Worm (Caenorhabditis elegans) whole organism, L1 larva: ENCODE data around the gene H39E20.1.
"Not testable (repeated sequence)": the region's sequence is repeated elsewhere in the genome, so short reads cannot be mapped to it uniquely, and the experiment has no call there.

Source experiments
- F16B12.6 ChIP-seq: fragments of 150-350 bp; optimal IDR thresholded peaks from 2 replicates; lab custom pipeline; 2014; ENCODE audit warnings: missing biosample characterization, missing genetic modification characterization
- Y116A8C.19 ChIP-seq: sonication (generic microtip); optimal IDR thresholded peaks from 2 replicates; lab custom pipeline; 2016; ENCODE audit warnings: missing compliant biosample characterization, missing genetic modification characterization, borderline replicate concordance
- ama-1 ChIP-seq: fragments of 150-350 bp; optimal IDR thresholded peaks from 2 replicates; lab custom pipeline; 2014
- blmp-1 ChIP-seq: fragments of 150-350 bp; optimal IDR thresholded peaks from 2 replicates; lab custom pipeline; 2014; ENCODE audit warnings: missing biosample characterization, missing genetic modification characterization
- ceh-82 ChIP-seq, 3 experiments: fragments of 150-350 bp in 1 of 3; sonication (generic microtip) in 2 of 3; optimal IDR thresholded peaks; 2 replicates each; lab custom pipeline; 2014 to 2017; ENCODE audit warnings: missing biosample characterization in 3 of 3, missing genetic modification characterization in 3 of 3
- egl-13 ChIP-seq: sonication (generic microtip); optimal IDR thresholded peaks from 2 replicates; lab custom pipeline; 2016; ENCODE audit warnings: missing genotype, missing genetic modification reagents, missing genetic modification characterization, missing compliant biosample characterization
- elt-2 ChIP-seq: sonication (generic microtip); optimal IDR thresholded peaks from 2 replicates; lab custom pipeline; 2016; ENCODE audit warnings: missing genetic modification characterization, mild to moderate bottlenecking, inconsistent platforms, missing compliant biosample characterization, missing genetic modification reagents
- elt-3 ChIP-seq, 6 experiments: fragments of 150-350 bp in 1 of 6; sonication (generic microtip); optimal IDR thresholded peaks; 2 replicates each; lab custom pipeline; 2017 to 2018; ENCODE audit warnings: missing biosample characterization in 6 of 6, missing genetic modification characterization in 6 of 6, inconsistent platforms in 1 of 6
- ets-5 ChIP-seq: fragments of 200-800 bp; sonication (Bioruptor generic); IDR thresholded peaks from 2 replicates; pipeline ENCODE4 v1.3.6; 2022; ENCODE audit warnings: missing genetic modification characterization, missing compliant biosample characterization
- fkh-8 ChIP-seq: sonication (generic microtip); optimal IDR thresholded peaks from 2 replicates; lab custom pipeline; 2016; ENCODE audit warnings: mild to moderate bottlenecking, missing genetic modification characterization, missing compliant biosample characterization
- lin-13 ChIP-seq: fragments of 150-350 bp; optimal IDR thresholded peaks from 2 replicates; lab custom pipeline; 2014; ENCODE audit warnings: missing biosample characterization, missing genetic modification reagents, missing genetic modification characterization
- lin-14 ChIP-seq: fragments of 200-800 bp; sonication (Bioruptor generic); optimal IDR thresholded peaks from 2 replicates; lab custom pipeline; 2018; ENCODE audit warnings: mild to moderate bottlenecking, missing genetic modification characterization, moderate library complexity, missing compliant biosample characterization
- lin-15B ChIP-seq: fragments of 150-350 bp; sonication (generic microtip); optimal IDR thresholded peaks from 3 replicates; lab custom pipeline; 2014; ENCODE audit warnings: missing biosample characterization, missing genetic modification characterization
- lin-35 ChIP-seq, 2 experiments: fragments of 150-350 bp; optimal IDR thresholded peaks; 2 replicates each; lab custom pipeline; 2014; ENCODE audit warnings: missing biosample characterization in 2 of 2, missing genetic modification characterization in 2 of 2, missing genetic modification reagents in 2 of 2
- lir-3 ChIP-seq: sonication (generic microtip); optimal IDR thresholded peaks from 2 replicates; lab custom pipeline; 2016; ENCODE audit warnings: mild to moderate bottlenecking, missing genetic modification characterization, moderate library complexity, missing compliant biosample characterization; ENCODE audit not compliant: poor library complexity
- lsy-2 ChIP-seq, 2 experiments: fragments of 150-350 bp; optimal IDR thresholded peaks; 2 replicates each; lab custom pipeline; 2014; ENCODE audit warnings: missing biosample characterization in 2 of 2, missing genetic modification characterization in 2 of 2
- mab-9 ChIP-seq: fragments of 200-800 bp; sonication (Bioruptor generic); IDR thresholded peaks from 2 replicates; pipeline ENCODE4 v1.3.6; 2022; ENCODE audit warnings: missing genetic modification reagents, missing genetic modification characterization, missing compliant biosample characterization
- mdl-1 ChIP-seq, 2 experiments: fragments of 150-350 bp; optimal IDR thresholded peaks; 2 replicates each; lab custom pipeline; 2014 to 2017; ENCODE audit warnings: missing biosample characterization in 2 of 2, missing genetic modification characterization in 2 of 2, inconsistent platforms in 1 of 2
- mep-1 ChIP-seq: fragments of 150-350 bp; optimal IDR thresholded peaks from 2 replicates; lab custom pipeline; 2014; ENCODE audit warnings: missing biosample characterization, missing genetic modification characterization
- nhr-19 ChIP-seq: fragments of 200-800 bp; sonication (Bioruptor generic); conservative IDR thresholded peaks from 2 replicates; pipeline ENCODE4 v1.3.6; 2022; ENCODE audit warnings: missing genetic modification characterization, missing compliant biosample characterization
- nhr-47 ChIP-seq: sonication (generic microtip); optimal IDR thresholded peaks from 2 replicates; lab custom pipeline; 2016; ENCODE audit warnings: mild to moderate bottlenecking, missing genetic modification characterization, moderate library complexity, missing compliant biosample characterization
- nhr-71 ChIP-seq: sonication (generic microtip); optimal IDR thresholded peaks from 2 replicates; lab custom pipeline; 2016; ENCODE audit warnings: mild to moderate bottlenecking, missing genetic modification characterization, moderate library complexity, missing compliant biosample characterization
- nhr-76 ChIP-seq: sonication (generic microtip); optimal IDR thresholded peaks from 2 replicates; lab custom pipeline; 2017; ENCODE audit warnings: missing biosample characterization, missing genetic modification characterization
- nhr-84 ChIP-seq: sonication (generic microtip); optimal IDR thresholded peaks from 2 replicates; lab custom pipeline; 2017; ENCODE audit warnings: missing biosample characterization, missing genetic modification characterization
- nhr-85 ChIP-seq: sonication (generic microtip); peaks from one replicate; lab custom pipeline; 2016; ENCODE audit warnings: missing genetic modification characterization, inconsistent platforms, missing compliant biosample characterization
- pax-3 ChIP-seq: fragments of 200-800 bp; sonication (Bioruptor generic); optimal IDR thresholded peaks from 2 replicates; lab custom pipeline; 2018; ENCODE audit warnings: mild to moderate bottlenecking, missing genetic modification characterization, moderate library complexity, missing compliant biosample characterization
- pqm-1 ChIP-seq: sonication (generic microtip); optimal IDR thresholded peaks from 3 replicates; lab custom pipeline; 2017; ENCODE audit warnings: missing biosample characterization, missing genetic modification characterization
- sptf-1 ChIP-seq: fragments of 150-350 bp; optimal IDR thresholded peaks from 2 replicates; lab custom pipeline; 2014; ENCODE audit warnings: missing biosample characterization, missing genetic modification characterization
- sup-37 ChIP-seq: fragments of 200-800 bp; sonication (Bioruptor generic); optimal IDR thresholded peaks from 2 replicates; lab custom pipeline; 2018; ENCODE audit warnings: mild to moderate bottlenecking, missing genetic modification characterization, missing compliant biosample characterization
- tlp-1 ChIP-seq: fragments of 150-350 bp; optimal IDR thresholded peaks from 2 replicates; lab custom pipeline; 2014; ENCODE audit warnings: missing biosample characterization, missing genetic modification characterization
- unc-98 ChIP-seq: fragments of 200-800 bp; sonication (Bioruptor generic); IDR thresholded peaks from 2 replicates; pipeline ENCODE4 v1.3.6; 2022; ENCODE audit warnings: missing genetic modification characterization, missing compliant biosample characterization
- xbp-1 ChIP-seq: sonication (generic microtip); optimal IDR thresholded peaks from 2 replicates; lab custom pipeline; 2016; ENCODE audit warnings: missing genetic modification characterization, missing compliant biosample characterization
- zag-1 ChIP-seq: fragments of 150-350 bp; optimal IDR thresholded peaks from 2 replicates; lab custom pipeline; 2014; ENCODE audit warnings: missing biosample characterization, missing genetic modification characterization
- ztf-11 ChIP-seq, 2 experiments: sonication (generic microtip); optimal IDR thresholded peaks; 2 replicates each; lab custom pipeline; 2016 to 2017; ENCODE audit warnings: missing genetic modification characterization in 2 of 2, missing biosample characterization in 1 of 2, missing compliant biosample characterization in 1 of 2
- ztf-4 ChIP-seq: fragments of 150-350 bp; optimal IDR thresholded peaks from 2 replicates; lab custom pipeline; 2014; ENCODE audit warnings: missing biosample characterization, missing genetic modification characterization

H39E20.1 gene

ce11 chrX:1416776-1417354, 19.4 kb upstream of the H39E20.1 start, which contains the start of the genes F19G12.4 and F19G12.8:
F19G12.4 (plus strand) TSS chrX:1417304.
F19G12.8 (plus strand) TSS chrX:1417320.
- TF ChIP-seq blmp-1 (tag; lab: Kevin White, UChicago): no peak
- TF ChIP-seq tlp-1: no peak
- no peak for TF ChIP-seq egl-13
- TF ChIP-seq lin-15B (tag; lab: Kevin White, UChicago): no peak
- TF ChIP-seq nhr-71 (tag; lab: Kevin White, UChicago): no peak
- TF ChIP-seq pqm-1 (tag; lab: Kevin White, UChicago): no peak
- TF ChIP-seq lin-35 (GFP tag; optimal IDR thresholded peaks at IDR 0.05; lab: Kevin White, UChicago): peak in 1 of 2 experiments; percentile 1
- TF ChIP-seq lin-13 (GFP tag; lab: Kevin White, UChicago): no peak
- TF ChIP-seq ama-1 (lab: Kevin White, UChicago): no peak
- no peak for TF ChIP-seq nhr-19 (GFP tag; lab: Robert Waterston, UW)
- TF ChIP-seq mdl-1 (tag; optimal IDR thresholded peaks at IDR 0.05; lab: Kevin White, UChicago): no peak
- TF ChIP-seq ceh-82 (tag; optimal IDR thresholded peaks at IDR 0.05; lab: Kevin White, UChicago): no peak
- TF ChIP-seq zag-1 (tag; lab: Kevin White, UChicago): no peak
- peak; percentile 20 for TF ChIP-seq nhr-85 (tag; lab: Kevin White, UChicago)
- TF ChIP-seq Y116A8C.19 (tag; lab: Kevin White, UChicago): no peak
- peak; percentile 12 for TF ChIP-seq elt-2 (tag; lab: Kevin White, UChicago)
- TF ChIP-seq F16B12.6: no peak
- no peak for TF ChIP-seq unc-98 (GFP tag; lab: Robert Waterston, UW)
- TF ChIP-seq, all 84 proteins: peak for 3

ce11 chrX:1412844-1413243, 15.4 kb upstream of the H39E20.1 start, which contains the start of gene srh-19:
srh-19 (plus strand) TSS chrX:1413144.
- TF ChIP-seq nhr-76 (no peak), ztf-11 (tag; optimal IDR thresholded peaks at IDR 0.05; lab: Kevin White, UChicago) (no peak), lir-3 (tag; lab: Kevin White, UChicago) (no peak), mab-9 (GFP tag; lab: Robert Waterston, UW) (no peak), nhr-84 (tag; lab: Kevin White, UChicago) (no peak), lin-15B (tag; lab: Kevin White, UChicago) (no peak), zag-1 (tag; lab: Kevin White, UChicago) (no peak), sup-37 (GFP tag; lab: Kevin White, UChicago) (no peak), sptf-1 (no peak), ztf-4 (tag; lab: Kevin White, UChicago) (no peak), lsy-2 (tag; optimal IDR thresholded peaks at IDR 0.05; lab: Kevin White, UChicago) (no peak), xbp-1 (tag; lab: Kevin White, UChicago) (no peak), lin-14 (GFP tag; lab: Kevin White, UChicago) (no peak)

ce11 chrX:1410552-1410951, 13.1 kb upstream of the H39E20.1 start, which contains the start of gene abu-2:
abu-2 (minus strand) TSS chrX:1410652.
- TF ChIP-seq nhr-47 (tag; lab: Kevin White, UChicago) (no peak), pqm-1 (tag; lab: Kevin White, UChicago) (no peak), elt-3 (tag; optimal IDR thresholded peaks at IDR 0.05; lab: Kevin White, UChicago) (no peak), ets-5 (GFP tag; lab: Robert Waterston, UW) (no peak), mep-1 (tag; lab: Kevin White, UChicago) (no peak)

ce11 chrX:1409224-1409623, 11.8 kb upstream of the H39E20.1 start:
- TF ChIP-seq pax-3 (tag; lab: Kevin White, UChicago): no peak

- TF ChIP-seq fkh-8 (tag; lab: Kevin White, UChicago); egl-13; nhr-19 (GFP tag; lab: Robert Waterston, UW): not testable (repeated sequence)
Observed at ce11 chrX:1403971-1404370, 6.6 kb upstream of the H39E20.1 start, which contains the start of gene ZK402.1. ZK402.1 (plus strand) TSS chrX:1404271.
